Worm (Caenorhabditis elegans) whole organism, L2 larva: Measurements from ENCODE around the gene clx-1.

Experiments used
- C34F6.9 ChIP-seq: fragments of 150-350 bp; optimal IDR thresholded peaks from 2 replicates; lab custom pipeline; 2014; ENCODE audit warnings: missing biosample characterization, missing genetic modification characterization
- R02D3.7 ChIP-seq: fragments of 150-350 bp; optimal IDR thresholded peaks from 2 replicates; lab custom pipeline; 2014; ENCODE audit warnings: missing biosample characterization, missing genetic modification characterization
- aly-2 ChIP-seq: fragments of 150-350 bp; optimal IDR thresholded peaks from 2 replicates; lab custom pipeline; 2014; ENCODE audit warnings: missing biosample characterization, missing genetic modification characterization
- ceh-16 ChIP-seq: fragments of 150-350 bp; optimal IDR thresholded peaks from 2 replicates; lab custom pipeline; 2014; ENCODE audit warnings: missing biosample characterization, missing genetic modification characterization
- crh-2 ChIP-seq: sonication (generic microtip); optimal IDR thresholded peaks from 2 replicates; lab custom pipeline; 2017; ENCODE audit warnings: missing biosample characterization, missing genetic modification characterization
- dmd-4 ChIP-seq: sonication (generic microtip); optimal IDR thresholded peaks from 2 replicates; lab custom pipeline; 2017; ENCODE audit warnings: missing biosample characterization, missing genetic modification characterization
- egl-27 ChIP-seq: sonication (generic microtip); optimal IDR thresholded peaks from 3 replicates; lab custom pipeline; 2017; ENCODE audit warnings: missing biosample characterization, missing genetic modification reagents, missing genetic modification characterization
- elt-1 ChIP-seq: fragments of 150-350 bp; optimal IDR thresholded peaks from 2 replicates; lab custom pipeline; 2014; ENCODE audit warnings: missing biosample characterization, missing genetic modification characterization
- elt-3 ChIP-seq: sonication (generic microtip); optimal IDR thresholded peaks from 2 replicates; lab custom pipeline; 2017; ENCODE audit warnings: missing biosample characterization, missing genetic modification characterization
- fos-1 ChIP-seq: fragments of 150-350 bp; optimal IDR thresholded peaks from 2 replicates; lab custom pipeline; 2014; ENCODE audit warnings: missing biosample characterization, missing genetic modification characterization
- lin-13 ChIP-seq: fragments of 150-350 bp; optimal IDR thresholded peaks from 2 replicates; lab custom pipeline; 2014; ENCODE audit warnings: missing biosample characterization, missing genetic modification reagents, missing genetic modification characterization
- lin-39 ChIP-seq: fragments of 150-350 bp; optimal IDR thresholded peaks from 2 replicates; lab custom pipeline; 2014; ENCODE audit warnings: missing biosample characterization, missing genetic modification reagents, missing genetic modification characterization
- lsy-2 ChIP-seq, 2 experiments: fragments of 150-350 bp in 1 of 2; sonication (generic microtip) in 1 of 2; optimal IDR thresholded peaks; 2 replicates each; lab custom pipeline; 2014 to 2017; ENCODE audit warnings: missing biosample characterization in 2 of 2, missing genetic modification characterization in 2 of 2
- mbf-1 ChIP-seq: sonication (generic microtip); optimal IDR thresholded peaks from 2 replicates; lab custom pipeline; 2017; ENCODE audit warnings: missing biosample characterization, missing genetic modification characterization
- nhr-10 ChIP-seq: sonication (generic microtip); optimal IDR thresholded peaks from 2 replicates; lab custom pipeline; 2017; ENCODE audit warnings: missing biosample characterization, missing genetic modification characterization
- nhr-11 ChIP-seq: fragments of 150-350 bp; optimal IDR thresholded peaks from 2 replicates; lab custom pipeline; 2014; ENCODE audit warnings: missing biosample characterization, missing genetic modification characterization
- nhr-12 ChIP-seq: fragments of 150-350 bp; optimal IDR thresholded peaks from 2 replicates; lab custom pipeline; 2014; ENCODE audit warnings: missing biosample characterization, missing genetic modification characterization
- nhr-129 ChIP-seq: fragments of 150-350 bp; optimal IDR thresholded peaks from 2 replicates; lab custom pipeline; 2014; ENCODE audit warnings: missing biosample characterization, missing genetic modification characterization
- nhr-21 ChIP-seq: fragments of 150-350 bp; optimal IDR thresholded peaks from 2 replicates; lab custom pipeline; 2014; ENCODE audit warnings: missing biosample characterization, missing genetic modification characterization
- nhr-23 ChIP-seq: fragments of 150-350 bp; optimal IDR thresholded peaks from 2 replicates; lab custom pipeline; 2014; ENCODE audit warnings: missing biosample characterization, missing genetic modification reagents, missing genetic modification characterization
- nhr-237 ChIP-seq: fragments of 150-350 bp; optimal IDR thresholded peaks from 2 replicates; lab custom pipeline; 2014; ENCODE audit warnings: missing biosample characterization, missing genetic modification characterization
- nhr-25 ChIP-seq: fragments of 150-350 bp; sonication (generic microtip); optimal IDR thresholded peaks from 3 replicates; lab custom pipeline; 2014; ENCODE audit warnings: missing biosample characterization, missing genetic modification characterization
- nhr-77 ChIP-seq: fragments of 150-350 bp; optimal IDR thresholded peaks from 2 replicates; lab custom pipeline; 2014; ENCODE audit warnings: missing biosample characterization, missing genetic modification characterization
- sem-4 ChIP-seq: fragments of 150-350 bp; optimal IDR thresholded peaks from 2 replicates; lab custom pipeline; 2014; ENCODE audit warnings: missing biosample characterization, missing genetic modification reagents, missing genetic modification characterization
- skn-1 ChIP-seq: sonication (generic microtip); optimal IDR thresholded peaks from 2 replicates; lab custom pipeline; 2017; ENCODE audit warnings: missing biosample characterization, missing genetic modification characterization
- sma-3 ChIP-seq: sonication (generic microtip); optimal IDR thresholded peaks from 2 replicates; lab custom pipeline; 2016; ENCODE audit warnings: missing genetic modification reagents, missing genetic modification characterization, missing compliant biosample characterization
- sma-9 ChIP-seq, 2 experiments: fragments of 150-350 bp in 1 of 2; sonication (generic microtip) in 1 of 2; optimal IDR thresholded peaks; 2 replicates each; lab custom pipeline; 2014 to 2016; ENCODE audit warnings: missing genetic modification characterization in 2 of 2, mild to moderate bottlenecking in 1 of 2, missing biosample characterization in 1 of 2, missing compliant biosample characterization in 1 of 2, missing genetic modification reagents in 1 of 2, moderate library complexity in 1 of 2
- snpc-4 ChIP-seq: fragments of 150-350 bp; optimal IDR thresholded peaks from 2 replicates; lab custom pipeline; 2014; ENCODE audit warnings: missing biosample characterization, missing genetic modification characterization
- unc-39 ChIP-seq: fragments of 150-350 bp; optimal IDR thresholded peaks from 2 replicates; lab custom pipeline; 2014; ENCODE audit warnings: missing biosample characterization, missing genetic modification characterization
- unc-55 ChIP-seq: fragments of 150-350 bp; sonication (generic microtip); optimal IDR thresholded peaks from 3 replicates; lab custom pipeline; 2014; ENCODE audit warnings: missing biosample characterization, missing genetic modification reagents, missing genetic modification characterization
- unc-62 ChIP-seq: fragments of 150-350 bp; optimal IDR thresholded peaks from 2 replicates; lab custom pipeline; 2014; ENCODE audit warnings: missing biosample characterization, missing genetic modification reagents, missing genetic modification characterization
- ztf-1 ChIP-seq: fragments of 200-800 bp; sonication (Bioruptor generic); conservative IDR thresholded peaks from 2 replicates; pipeline ENCODE4 v1.3.6; 2022; ENCODE audit warnings: missing genetic modification characterization, missing compliant biosample characterization
- ztf-11 ChIP-seq: sonication (generic microtip); optimal IDR thresholded peaks from 2 replicates; lab custom pipeline; 2017; ENCODE audit warnings: missing biosample characterization, missing genetic modification characterization

The clx-1 gene

DNA sequence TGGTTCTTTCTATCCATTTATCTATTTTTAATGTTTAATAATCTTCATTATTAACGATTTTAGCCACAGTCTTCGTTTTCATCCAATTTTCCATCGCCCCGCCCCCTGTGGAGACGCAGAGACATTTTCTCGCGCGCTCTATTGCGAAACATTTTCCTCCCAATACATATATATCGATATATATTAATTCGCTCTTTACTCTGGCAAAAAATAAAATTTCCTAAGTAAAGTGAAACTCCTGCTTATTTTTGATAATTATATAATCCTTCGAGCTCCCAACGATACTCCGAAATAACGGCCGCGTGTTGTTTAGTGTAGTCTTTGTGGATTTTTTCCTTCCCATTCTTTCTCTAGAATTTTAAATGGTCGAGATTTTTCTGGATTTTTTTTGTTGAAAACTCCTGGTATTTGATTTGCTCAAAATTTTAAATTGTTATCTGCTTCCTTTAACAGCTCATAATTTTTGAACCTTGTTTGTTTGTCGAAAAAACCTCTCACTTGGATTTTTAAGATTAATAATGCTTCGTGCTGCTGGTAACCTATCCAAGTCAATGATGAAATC is 6.0 kb upstream of the clx-1 start, which contains the start of gene sucg-1:
Gene sucg-1 (plus strand): TSS at position 512 of the 562 bp plus-strand sequence.
- TF ChIP-seq nhr-10 (tag; lab: Kevin White, UChicago), result no peak
- no peak for TF ChIP-seq nhr-129
- TF ChIP-seq unc-55 (GFP tag; lab: Kevin White, UChicago), result peak; percentile 50

DNA sequence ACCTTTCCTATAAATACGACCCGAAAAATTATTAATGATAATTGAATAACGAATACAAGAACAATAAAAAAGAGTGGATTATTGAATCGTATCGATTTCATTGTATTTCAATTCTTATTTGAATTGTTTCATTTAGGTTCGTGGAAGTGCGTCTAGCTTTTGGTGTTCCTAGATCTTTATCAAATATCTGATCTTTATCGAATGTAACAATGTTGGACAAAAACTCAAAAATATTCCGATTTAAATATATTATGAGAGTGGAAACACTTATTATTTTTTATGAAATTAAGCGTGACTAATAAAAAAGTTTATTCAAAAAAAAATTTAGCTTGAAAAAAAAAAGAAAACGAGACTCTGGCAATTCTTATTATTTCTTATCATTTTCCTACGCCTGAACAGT is 2.5 kb upstream of the clx-1 start, which contains the start of the genes C50F7.9 and C50F7.3:
Gene C50F7.9 (minus strand): TSS at position 101 of the 400 bp plus-strand sequence.
Gene C50F7.3 (plus strand): TSS at position 370 of the 400 bp plus-strand sequence.
- TF ChIP-seq sma-9 (GFP tag; optimal IDR thresholded peaks at IDR 0.05; lab: Kevin White, UChicago) (no peak), sma-9 (tag; optimal IDR thresholded peaks at IDR 0.05; lab: Kevin White, UChicago) (no peak), nhr-10 (tag; lab: Kevin White, UChicago) (no peak), lsy-2 (tag; optimal IDR thresholded peaks at IDR 0.05; lab: Kevin White, UChicago) (no peak), nhr-25 (tag; lab: Kevin White, UChicago) (no peak), unc-39 (tag; lab: Kevin White, UChicago) (no peak), sma-3 (no peak), aly-2 (tag; lab: Kevin White, UChicago) (no peak), nhr-21 (tag; lab: Kevin White, UChicago) (no peak), sem-4 (no peak), C34F6.9 (no peak), dmd-4 (no peak)

DNA sequence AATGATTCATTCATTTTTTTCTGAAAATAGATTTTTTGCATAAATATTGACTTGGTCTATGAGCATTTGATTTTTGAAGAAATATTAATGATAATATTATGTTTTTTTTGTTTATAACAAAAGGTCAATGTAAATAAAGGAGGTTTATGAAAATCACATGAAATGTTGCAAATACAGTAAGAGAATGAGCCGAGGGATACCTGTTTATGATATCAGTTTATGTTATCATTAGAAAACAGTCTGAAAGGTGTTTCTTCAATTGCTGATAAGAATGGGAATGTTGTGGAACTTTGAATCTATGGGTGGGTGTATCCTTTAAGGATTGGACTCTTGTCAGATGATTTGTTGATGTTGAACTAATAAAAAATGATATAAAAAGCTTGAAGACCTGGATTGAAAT is 275 bp upstream of the clx-1 start:
- no peak for TF ChIP-seq nhr-12 (tag; lab: Kevin White, UChicago)
- no peak for TF ChIP-seq C34F6.9
- no peak for TF ChIP-seq nhr-25 (tag; lab: Kevin White, UChicago)
- no peak for TF ChIP-seq elt-1
- TF ChIP-seq unc-55 (GFP tag; lab: Kevin White, UChicago), result no peak
- no peak for TF ChIP-seq ztf-1 (GFP tag; lab: Robert Waterston, UW)

DNA sequence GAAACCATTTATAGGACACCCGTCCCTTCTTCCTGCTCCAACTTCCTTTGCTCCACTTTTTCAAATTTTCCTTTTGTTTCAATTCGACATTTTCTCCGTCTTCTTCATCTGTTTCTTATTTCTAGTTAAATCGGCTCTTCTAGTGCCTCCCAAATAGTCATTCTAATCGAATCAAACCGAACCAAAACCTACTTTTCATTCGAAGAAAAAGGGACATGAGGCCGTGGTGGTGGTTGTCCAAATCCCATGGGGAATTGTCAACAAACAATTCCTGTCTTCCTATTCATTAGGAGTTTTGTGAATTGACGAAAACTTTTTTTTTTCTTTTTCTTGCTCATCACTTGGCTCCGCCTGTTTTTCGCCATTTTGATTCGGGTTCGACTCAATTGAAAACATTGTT is 2.2 kb downstream of the clx-1 start:
- TF ChIP-seq lin-39 (tag; lab: Kevin White, UChicago), result no peak
- TF ChIP-seq C34F6.9, result no peak
- TF ChIP-seq unc-55 (GFP tag; lab: Kevin White, UChicago), result no peak
- TF ChIP-seq snpc-4 (tag; lab: Kevin White, UChicago), result no peak
- no peak for TF ChIP-seq nhr-129
- no peak for TF ChIP-seq nhr-77 (tag; lab: Kevin White, UChicago)
- TF ChIP-seq skn-1 (tag; lab: Kevin White, UChicago), result no peak
- TF ChIP-seq lsy-2 (tag; optimal IDR thresholded peaks at IDR 0.05; lab: Kevin White, UChicago), result no peak
- TF ChIP-seq elt-1, result no peak
- no peak for TF ChIP-seq nhr-12 (tag; lab: Kevin White, UChicago)
- no peak for TF ChIP-seq nhr-21 (tag; lab: Kevin White, UChicago)
- TF ChIP-seq sma-3, result no peak
- no peak for TF ChIP-seq nhr-23
- TF ChIP-seq ztf-11 (tag; lab: Kevin White, UChicago), result no peak

DNA sequence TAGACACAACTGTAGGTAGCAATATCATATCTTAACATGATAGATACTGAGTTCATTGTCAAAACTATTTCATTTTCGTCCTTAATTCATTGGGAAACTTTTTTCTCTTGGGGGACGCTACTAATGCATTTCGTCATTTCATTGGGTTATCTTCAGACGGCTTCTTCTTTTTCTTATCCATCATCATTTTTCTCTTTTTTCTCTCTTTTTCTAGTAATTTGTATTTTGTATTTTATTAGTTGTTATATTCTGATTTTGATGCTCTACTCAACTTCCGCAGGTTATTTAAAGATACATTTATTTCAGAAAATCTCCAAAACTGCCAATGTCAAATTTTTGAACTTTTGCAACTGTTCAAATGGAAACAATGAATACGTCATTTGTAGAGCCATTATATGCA is 9.1 kb downstream of the clx-1 start, which contains the start of gene npr-35:
Gene npr-35 (plus strand): TSS at position 301 of the 400 bp plus-strand sequence.
- no peak for TF ChIP-seq R02D3.7 (tag; lab: Kevin White, UChicago)
- TF ChIP-seq nhr-23, result no peak
- TF ChIP-seq egl-27, result no peak
- TF ChIP-seq nhr-11, result no peak
- TF ChIP-seq ztf-11 (tag; lab: Kevin White, UChicago), result no peak
- TF ChIP-seq sma-3, result no peak
- no peak for TF ChIP-seq nhr-77 (tag; lab: Kevin White, UChicago)
- TF ChIP-seq unc-55 (GFP tag; lab: Kevin White, UChicago), result no peak
- TF ChIP-seq nhr-237 (tag; lab: Kevin White, UChicago), result no peak
- TF ChIP-seq lin-13 (GFP tag; lab: Kevin White, UChicago), result no peak
- no peak for TF ChIP-seq C34F6.9
- no peak for TF ChIP-seq mbf-1
- TF ChIP-seq unc-62 (GFP tag; lab: Kevin White, UChicago), result no peak
- no peak for TF ChIP-seq nhr-129
- TF ChIP-seq ceh-16 (tag; lab: Kevin White, UChicago), result no peak

DNA sequence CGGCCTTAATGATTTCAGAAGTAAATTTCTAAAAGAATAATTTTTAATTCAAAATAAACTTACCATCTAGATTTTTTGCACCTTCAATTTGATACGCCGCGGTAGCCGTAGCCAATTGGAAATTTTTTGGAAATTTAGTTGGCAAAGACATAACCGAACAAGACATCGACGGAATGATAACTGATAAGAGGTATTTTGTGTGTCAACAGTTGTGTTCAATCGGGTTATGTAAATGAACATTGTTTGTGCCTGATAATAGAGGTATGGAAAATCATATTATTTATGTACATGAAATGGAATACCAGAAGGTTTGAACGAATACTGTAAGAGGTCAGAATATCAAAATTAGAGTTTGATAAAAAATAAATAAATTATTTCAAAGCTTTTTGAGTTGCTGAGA is 13.4 kb downstream of the clx-1 start, which contains the start of gene klo-1:
Gene klo-1 (minus strand): TSS at position 388 of the 400 bp plus-strand sequence.
- TF ChIP-seq fos-1 (tag; lab: Kevin White, UChicago) (peak; percentile 83), elt-3 (tag; lab: Kevin White, UChicago) (no peak), sma-9 (GFP tag; optimal IDR thresholded peaks at IDR 0.05; lab: Kevin White, UChicago) (peak; percentile 38), sma-9 (tag; optimal IDR thresholded peaks at IDR 0.05; lab: Kevin White, UChicago) (no peak), crh-2 (tag; lab: Kevin White, UChicago) (peak; percentile 54)
- TF ChIP-seq, all 48 proteins: peak for 3
